Fruit fly (Drosophila melanogaster) whole organism: ENCODE data around the gene CG15211.

Source experiments
- CG8478 ChIP-seq: fragments of >200 bp; optimal IDR thresholded peaks from 2 replicates; lab custom pipeline; 2018; ENCODE audit warnings: inconsistent platforms
- pan ChIP-seq: fragments of >200 bp; optimal IDR thresholded peaks from 2 replicates; lab custom pipeline; 2017
- psq ChIP-seq: fragments of >200 bp; optimal IDR thresholded peaks from 2 replicates; lab custom pipeline; 2017
- usp ChIP-seq: fragments of >200 bp; optimal IDR thresholded peaks from 2 replicates; lab custom pipeline; 2017; ENCODE audit warnings: missing biosample characterization, missing genetic modification characterization, mixed read lengths

DNA sequence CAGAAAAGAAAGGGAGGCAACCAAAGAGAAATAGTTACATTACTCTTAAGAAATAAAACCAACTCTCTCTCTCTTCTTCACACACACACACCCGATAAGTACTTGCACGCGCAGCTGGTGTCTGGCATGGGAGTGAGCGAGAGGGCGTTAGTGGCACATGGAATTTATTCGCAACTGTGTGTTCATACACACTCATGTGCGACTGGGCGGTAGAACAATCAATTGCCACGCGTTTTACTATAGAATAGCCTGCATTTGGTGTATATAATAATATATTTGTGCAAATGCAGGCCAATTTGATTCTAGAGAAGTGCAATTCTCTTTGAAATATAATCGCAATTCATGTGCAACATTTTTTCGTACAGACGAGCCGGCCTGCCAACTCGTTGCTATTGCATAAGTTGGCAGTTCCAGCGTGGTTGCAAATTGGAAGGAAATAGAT lies 13.6 kb downstream of the CG15211 start:
- no peak for TF ChIP-seq CG8478 (lab: Kevin White, UChicago)
- TF ChIP-seq psq (lab: Kevin White, UChicago): no peak
- TF ChIP-seq pan (lab: Kevin White, UChicago): no peak
- TF ChIP-seq usp (GFP tag; lab: Kevin White, UChicago): no peak
